Worm (Caenorhabditis elegans) whole organism, L4 larva: ENCODE measurements around the gene K01A12.3.

Experiments used
- R02D3.7 ChIP-seq: fragments of 150-350 bp; sonication (generic microtip); optimal IDR thresholded peaks from 3 replicates; lab custom pipeline; 2014; ENCODE audit warnings: missing biosample characterization, missing genetic modification characterization
- aly-2 ChIP-seq: sonication (generic microtip); optimal IDR thresholded peaks from 2 replicates; lab custom pipeline; 2018; ENCODE audit warnings: missing biosample characterization, missing genetic modification characterization
- ces-1 ChIP-seq: fragments of 150-350 bp; sonication (generic microtip); optimal IDR thresholded peaks from 4 replicates; lab custom pipeline; 2014; ENCODE audit warnings: missing biosample characterization, missing genetic modification reagents, missing genetic modification characterization
- hlh-30 ChIP-seq: sonication (generic microtip); optimal IDR thresholded peaks from 2 replicates; lab custom pipeline; 2017; ENCODE audit warnings: antibody characterized with exemption, mild to moderate bottlenecking, missing genetic modification characterization, missing compliant biosample characterization; ENCODE audit not compliant: insufficient read depth
- jun-1 ChIP-seq: fragments of 150-350 bp; optimal IDR thresholded peaks from 2 replicates; lab custom pipeline; 2014; ENCODE audit warnings: missing biosample characterization, missing genetic modification reagents, missing genetic modification characterization
- nhr-42 ChIP-seq: fragments of 200-800 bp; sonication (Bioruptor generic); IDR thresholded peaks from 2 replicates; pipeline ENCODE4 v1.3.6; 2022; ENCODE audit warnings: missing genetic modification characterization, missing compliant biosample characterization
- skn-1 ChIP-seq: fragments of 150-350 bp; optimal IDR thresholded peaks from 2 replicates; lab custom pipeline; 2014; ENCODE audit warnings: missing biosample characterization, missing genetic modification characterization
- vab-7 ChIP-seq: fragments of 200-800 bp; sonication (Bioruptor generic); IDR thresholded peaks from 2 replicates; pipeline ENCODE4 v1.3.6; 2022; ENCODE audit warnings: missing genetic modification reagents, missing genetic modification characterization, missing compliant biosample characterization
- zip-11 ChIP-seq: fragments of 200-800 bp; sonication (Bioruptor generic); IDR thresholded peaks from 2 replicates; pipeline ENCODE4 v1.3.6; 2022; ENCODE audit warnings: missing genetic modification characterization, missing compliant biosample characterization
- ztf-11 ChIP-seq: fragments of 150-350 bp; optimal IDR thresholded peaks from 2 replicates; lab custom pipeline; 2014; ENCODE audit warnings: missing biosample characterization, missing genetic modification characterization

DNA sequence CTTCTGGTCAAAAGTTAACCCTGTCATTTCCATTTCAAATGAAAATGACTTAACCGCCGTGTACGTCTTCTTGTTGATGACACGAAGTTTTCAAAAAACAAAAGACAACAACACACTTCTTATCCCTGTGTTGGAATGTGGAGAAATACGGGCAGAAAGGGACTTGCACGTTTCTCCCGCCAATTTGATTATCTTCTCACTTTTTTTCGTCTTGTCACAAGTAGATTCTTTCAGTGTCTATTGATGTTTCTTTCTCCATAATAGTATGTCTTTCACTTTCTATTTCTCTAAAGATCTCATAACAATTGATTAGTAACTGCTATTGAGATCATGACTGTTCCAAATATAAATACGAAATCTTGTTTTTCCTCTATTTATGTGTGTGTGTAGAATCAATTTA lies 34.5 kb upstream of the K01A12.3 start:
- TF ChIP-seq ztf-11 (tag; lab: Kevin White, UChicago) (no peak), aly-2 (no peak), R02D3.7 (tag; lab: Kevin White, UChicago) (no peak), skn-1 (tag; lab: Kevin White, UChicago) (no peak), nhr-42 (GFP tag; lab: Robert Waterston, UW) (no peak), zip-11 (GFP tag; lab: Robert Waterston, UW) (no peak), ces-1 (peak; percentile 4), hlh-30 (tag; lab: Kevin White, UChicago) (no peak), jun-1 (no peak), vab-7 (GFP tag; lab: Robert Waterston, UW) (no peak)
